Fruit fly (Drosophila melanogaster) whole organism, adult: Measurements from ENCODE around the gene MICU3.

Source experiments
- CG1620 ChIP-seq: fragments of 200-800 bp; sonication (Bioruptor generic); optimal IDR thresholded peaks from 2 replicates; lab custom pipeline; 2016; ENCODE audit warnings: missing biosample characterization, missing genetic modification characterization
- CG5204 ChIP-seq: fragments of 200-800 bp; sonication (Bioruptor generic); optimal IDR thresholded peaks from 2 replicates; lab custom pipeline; 2016; ENCODE audit warnings: missing biosample characterization, missing genetic modification characterization
- Hr96 ChIP-seq: fragments of 200-800 bp; sonication (Bioruptor generic); optimal IDR thresholded peaks from 2 replicates; lab custom pipeline; 2016; ENCODE audit warnings: missing biosample characterization, missing genetic modification characterization
- bab1 ChIP-seq: fragments of 200-800 bp; sonication (Bioruptor generic); optimal IDR thresholded peaks from 3 replicates; lab custom pipeline; 2019; ENCODE audit warnings: missing biosample characterization, mild to moderate bottlenecking, missing genetic modification characterization, moderate library complexity
- kay ChIP-seq: fragments of 200-800 bp; sonication (Bioruptor generic); peaks from one replicate; lab custom pipeline; 2016; ENCODE audit warnings: missing biosample characterization, missing genetic modification characterization, borderline replicate concordance

dm6 chr3R:19830973-19831372, 16.1 kb upstream of the MICU3 start:
- TF ChIP-seq CG5204 (GFP tag; lab: Kevin White, UChicago) (no peak), Hr96 (GFP tag; lab: Kevin White, UChicago) (no peak), CG1620 (GFP tag; lab: Kevin White, UChicago) (no peak), kay (GFP tag; lab: Kevin White, UChicago) (no peak), bab1 (GFP tag; lab: Kevin White, UChicago) (no peak)
